Fruit fly (Drosophila melanogaster): ENCODE measurements around the gene Ir7d.
A peak's percentile ranks its signal among the peaks of the same experiment; 100 is the strongest.

Gene Ir7d

dm6 chrX:7909482-7909881 lies 30.8 kb upstream of the Ir7d start (continued):
- TF ChIP-seq CG17385 (GFP tag; optimal IDR thresholded peaks at IDR 0.05) (peak; percentile 5), pan (optimal IDR thresholded peaks at IDR 0.05) (no peak), pan (GFP tag; optimal IDR thresholded peaks at IDR 0.05 in 1 of 2, IDR thresholded peaks at IDR 0.05 in 1 of 2) (peak in 1 of 2 experiments; percentile 37), chm (GFP tag; IDR thresholded peaks at IDR 0.05) (0 out of 2 replicates have a peak, but pooled peaks have one; percentile 51), sens (GFP tag) (peak; percentile 74), Ada2b (GFP tag; IDR thresholded peaks at IDR 0.05) (peak; percentile 51; the same call in 1 of the 2 replicates), CG15514 (GFP tag; optimal IDR thresholded peaks at IDR 0.05) (peak; percentile 32), Camta (GFP tag; optimal IDR thresholded peaks at IDR 0.05) (no peak), sisA (GFP tag; IDR thresholded peaks at IDR 0.05) (peak; percentile 17; the same call in 1 of the 2 replicates), ind (GFP tag; optimal IDR thresholded peaks at IDR 0.05) (peak; percentile 12), Hr78 (GFP tag; optimal IDR thresholded peaks at IDR 0.05) (peak in 1 of 2 experiments; percentile 3), HHEX (GFP tag; optimal IDR thresholded peaks at IDR 0.05) (peak; percentile 22), CG2120 (GFP tag; optimal IDR thresholded peaks at IDR 0.05) (peak; percentile 49), tap (tag; optimal IDR thresholded peaks at IDR 0.05) (peak; percentile 7), onecut (GFP tag; IDR thresholded peaks at IDR 0.05) (0 out of 2 replicates have a peak, but pooled peaks have one; percentile 15), grau (tag; optimal IDR thresholded peaks at IDR 0.05) (peak; percentile 41), Xbp1 (GFP tag; optimal IDR thresholded peaks at IDR 0.05) (peak; percentile 9), PHDP (tag; optimal IDR thresholded peaks at IDR 0.05) (peak; percentile 46), seq (GFP tag; IDR thresholded peaks at IDR 0.05) (peak; percentile 37; the same call in 1 of the 2 replicates), CG11695 (GFP tag; IDR thresholded peaks at IDR 0.05) (0 out of 3 replicates have a peak, but pooled peaks have one; percentile 21), dmrt11E (tag; optimal IDR thresholded peaks at IDR 0.05) (no peak), z (GFP tag; IDR thresholded peaks at IDR 0.05) (no peak), so (GFP tag; IDR thresholded peaks at IDR 0.05) (no peak), fd96Cb (tag; optimal IDR thresholded peaks at IDR 0.05) (peak; percentile 21), Xrp1 (GFP tag; IDR thresholded peaks at IDR 0.05) (peak; percentile 56; the same call in 1 of the 2 replicates), Taf1 (GFP tag; IDR thresholded peaks at IDR 0.05) (no peak), Fer3 (tag; optimal IDR thresholded peaks at IDR 0.05) (peak; percentile 3), CG3281 (GFP tag; optimal IDR thresholded peaks at IDR 0.05) (peak; percentile 14), CG33557 (GFP tag; optimal IDR thresholded peaks at IDR 0.05) (no peak), Vsx1 (GFP tag; optimal IDR thresholded peaks at IDR 0.05) (no peak), Ptx1 (GFP tag; IDR thresholded peaks at IDR 0.05) (peak; percentile 42; the same call in 1 of the 2 replicates), bab2 (GFP tag; optimal IDR thresholded peaks at IDR 0.05) (peak; percentile 13), phol (tag; optimal IDR thresholded peaks at IDR 0.05) (peak; percentile 30), zen2 (GFP tag; IDR thresholded peaks at IDR 0.05; ENCODE audit: partially characterized antibody) (no peak), slp2 (GFP tag; optimal IDR thresholded peaks at IDR 0.05) (no peak), dysf (GFP tag; IDR thresholded peaks at IDR 0.05) (peak; percentile 60), prd (optimal IDR thresholded peaks at IDR 0.05) (no peak), prd (GFP tag; IDR thresholded peaks at IDR 0.05) (peak; percentile 56), row (GFP tag; IDR thresholded peaks at IDR 0.05) (peak; percentile 60; the same call in 2 of the 3 replicates), bsh (GFP tag; optimal IDR thresholded peaks at IDR 0.05) (peak in 1 of 2 experiments; percentile 29), Side (GFP tag; optimal IDR thresholded peaks at IDR 0.05) (no peak), slbo (GFP tag; IDR thresholded peaks at IDR 0.05) (peak; percentile 57), crp (GFP tag; optimal IDR thresholded peaks at IDR 0.05) (no peak), lilli (GFP tag; optimal IDR thresholded peaks at IDR 0.05) (no peak), CG10959 (GFP tag; IDR thresholded peaks at IDR 0.05) (no peak), CG11398 (GFP tag; optimal IDR thresholded peaks at IDR 0.05) (no peak), hkb (optimal IDR thresholded peaks at IDR 0.05) (no peak), hkb (GFP tag; IDR thresholded peaks at IDR 0.05) (0 out of 2 replicates have a peak, but pooled peaks have one; percentile 36), CG4424 (GFP tag; optimal IDR thresholded peaks at IDR 0.05) (peak; percentile 20), CG2202 (tag; optimal IDR thresholded peaks at IDR 0.05) (no peak)
